Fruit fly (Drosophila melanogaster) whole organism: Measurements from ENCODE around the gene Eig71Ef.

Source experiments
- CG8478 ChIP-seq: fragments of >200 bp; optimal IDR thresholded peaks from 2 replicates; lab custom pipeline; 2018; ENCODE audit warnings: inconsistent platforms
- Dll ChIP-seq: fragments of >200 bp; optimal IDR thresholded peaks from 2 replicates; lab custom pipeline; 2017
- EcR ChIP-seq, 2 experiments: fragments of >200 bp; optimal IDR thresholded peaks; 2 replicates each; lab custom pipeline; 2017; ENCODE audit warnings: missing biosample characterization in 2 of 2, missing genetic modification characterization in 2 of 2, missing genetic modification reagents in 2 of 2
- pan ChIP-seq: fragments of >200 bp; optimal IDR thresholded peaks from 2 replicates; lab custom pipeline; 2017
- psq ChIP-seq: fragments of >200 bp; optimal IDR thresholded peaks from 2 replicates; lab custom pipeline; 2017
- usp ChIP-seq: fragments of >200 bp; optimal IDR thresholded peaks from 2 replicates; lab custom pipeline; 2017; ENCODE audit warnings: missing biosample characterization, missing genetic modification characterization, mixed read lengths

- TF ChIP-seq CG8478 (lab: Kevin White, UChicago) = no peak
- TF ChIP-seq psq (lab: Kevin White, UChicago) = no peak
- no peak for TF ChIP-seq Dll (lab: Kevin White, UChicago)
- TF ChIP-seq pan (lab: Kevin White, UChicago) = no peak
- TF ChIP-seq EcR (GFP tag; optimal IDR thresholded peaks at IDR 0.05; lab: Kevin White, UChicago) = no peak
- no peak for TF ChIP-seq usp
Observed at dm6 chr3L:15624944-15625610, 32.1 kb downstream of the Eig71Ef start.
